In the genomic region with DNA sequence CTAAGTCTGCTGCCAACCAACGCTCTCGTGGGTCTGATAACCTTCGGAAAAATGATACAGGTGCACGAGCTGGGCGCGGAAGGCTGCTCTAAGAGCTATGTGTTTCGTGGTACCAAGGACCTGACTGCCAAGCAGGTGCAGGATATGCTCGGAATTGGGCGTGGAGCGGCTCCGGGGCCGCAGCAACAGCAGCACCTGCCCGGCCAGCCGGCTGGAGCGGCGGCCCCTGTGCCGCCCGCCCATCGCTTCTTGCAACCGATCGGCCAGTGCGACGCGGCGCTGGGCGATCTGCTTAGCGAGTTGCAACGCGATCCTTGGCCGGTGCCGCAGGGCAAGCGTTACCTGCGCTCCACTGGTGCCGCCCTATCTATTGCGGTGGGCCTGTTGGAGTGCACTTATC, we compare ENCODE assay signal across 3 fruit fly cellular contexts.
A peak's percentile ranks its signal among the peaks of the same experiment; 100 is the strongest.
TF ChIP-seq lines count a peak whose summit lies in the region.

No protein-coding gene starts in this region.

- TF ChIP-seq CTCF in whole organism, embryonic (GFP tag; optimal IDR thresholded peaks at IDR 0.05; lab: Kevin White, UChicago): no peak

TF ChIP-seq in Kc167, 6 proteins besides CTCF, POLR2A, EP300 and RAD21:
- TF ChIP-seq ttk (optimal IDR thresholded peaks at IDR 0.05; lab: Kevin White, UChicago) (peak; percentile 77), Myc (optimal IDR thresholded peaks at IDR 0.05; lab: Kevin White, UChicago) (no peak), psq (optimal IDR thresholded peaks at IDR 0.05; lab: Kevin White, UChicago) (no peak)

TF ChIP-seq in whole organism, embryonic, 481 proteins besides CTCF, POLR2A, EP300 and RAD21:
- TF ChIP-seq Fer2 (tag; optimal IDR thresholded peaks at IDR 0.05; lab: Kevin White, UChicago): no peak
- TF ChIP-seq ERR (GFP tag; optimal IDR thresholded peaks at IDR 0.05; lab: Kevin White, UChicago): no peak
- no peak for TF ChIP-seq Awh (GFP tag; IDR thresholded peaks at IDR 0.05; lab: Robert Waterston, UW)
- TF ChIP-seq CG1832 (GFP tag; optimal IDR thresholded peaks at IDR 0.05; lab: Kevin White, UChicago): peak; percentile 8
- TF ChIP-seq gce (GFP tag; IDR thresholded peaks at IDR 0.05; lab: Robert Waterston, UW): no peak
- no peak for TF ChIP-seq disco-r (GFP tag; optimal IDR thresholded peaks at IDR 0.05; lab: Kevin White, UChicago)
- TF ChIP-seq CG4360 (GFP tag; IDR thresholded peaks at IDR 0.05; lab: Robert Waterston, UW): no peak
- TF ChIP-seq zen2 (GFP tag; IDR thresholded peaks at IDR 0.05; lab: Robert Waterston, UW; ENCODE audit: partially characterized antibody): no peak
- no peak for TF ChIP-seq Pdp1 (GFP tag; optimal IDR thresholded peaks at IDR 0.05; lab: Kevin White, UChicago)
- no peak for TF ChIP-seq slbo (GFP tag; IDR thresholded peaks at IDR 0.05; lab: Robert Waterston, UW)
- peak; percentile 55 for TF ChIP-seq Med (GFP tag; lab: Kevin White, UChicago)
- TF ChIP-seq psq (GFP tag; optimal IDR thresholded peaks at IDR 0.05; lab: Kevin White, UChicago): no peak
- TF ChIP-seq Antp (GFP tag; optimal IDR thresholded peaks at IDR 0.05; lab: Kevin White, UChicago): no peak
- no peak for TF ChIP-seq CG8765 (GFP tag; IDR thresholded peaks at IDR 0.05; lab: Robert Waterston, UW)
- peak; percentile 30 for TF ChIP-seq sens (GFP tag; lab: Kevin White, UChicago)
- no peak for TF ChIP-seq GATAe (GFP tag; conservative IDR thresholded peaks at IDR 0.05; lab: Robert Waterston, UW)
- TF ChIP-seq CG16813 (GFP tag; IDR thresholded peaks at IDR 0.05; lab: Robert Waterston, UW; ENCODE audit: partially characterized antibody): no peak
- TF ChIP-seq CG5245 (GFP tag; optimal IDR thresholded peaks at IDR 0.05; lab: Kevin White, UChicago): no peak
- no peak for TF ChIP-seq sqz (GFP tag; optimal IDR thresholded peaks at IDR 0.05; lab: Kevin White, UChicago)
- no peak for TF ChIP-seq Abd-B (GFP tag; optimal IDR thresholded peaks at IDR 0.05; lab: Kevin White, UChicago)
- TF ChIP-seq CG8944 (GFP tag; optimal IDR thresholded peaks at IDR 0.05; lab: Kevin White, UChicago): no peak
- no peak for TF ChIP-seq CG6272 (GFP tag; IDR thresholded peaks at IDR 0.05; lab: Robert Waterston, UW)
- TF ChIP-seq B-H2 (GFP tag; optimal IDR thresholded peaks at IDR 0.05; lab: Kevin White, UChicago): no peak
- TF ChIP-seq lbe (GFP tag; optimal IDR thresholded peaks at IDR 0.05; lab: Kevin White, UChicago): no peak
- TF ChIP-seq ttk (GFP tag; IDR thresholded peaks at IDR 0.05; lab: Robert Waterston, UW): 0 out of 2 replicates have a peak, but pooled peaks have one; percentile 17
- TF ChIP-seq Rfx (GFP tag; IDR thresholded peaks at IDR 0.05; lab: Robert Waterston, UW): 0 out of 2 replicates have a peak, but pooled peaks have one; percentile 7

TF ChIP-seq in whole organism, wandering third instar larva, 38 proteins besides CTCF, POLR2A, EP300 and RAD21:
- TF ChIP-seq Dfd (GFP tag; optimal IDR thresholded peaks at IDR 0.05; lab: Kevin White, UChicago) (peak; percentile 66), HLH106 (tag; optimal IDR thresholded peaks at IDR 0.05; lab: Kevin White, UChicago) (no peak)
